Worm (Caenorhabditis elegans): ENCODE data around the gene pqn-62.

The pqn-62 gene

DNA sequence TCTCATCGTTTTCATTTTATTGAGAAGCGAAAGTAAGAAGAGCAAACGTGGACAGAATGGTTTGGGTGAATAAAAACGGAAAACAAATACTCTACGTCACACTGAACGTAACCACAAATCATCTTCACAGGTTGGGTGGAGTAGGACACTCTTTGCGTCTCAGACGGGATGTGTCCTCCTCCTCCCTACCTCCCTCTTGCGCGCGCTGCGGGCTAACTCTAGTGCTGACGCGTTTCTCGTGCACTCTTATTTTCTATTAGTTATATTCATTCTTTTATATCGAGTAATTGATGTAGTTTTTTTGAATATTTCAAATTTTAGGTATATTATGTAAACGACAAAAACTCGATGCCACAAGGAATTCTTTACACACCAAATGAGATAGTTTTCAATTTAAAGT, 48.1 kb downstream of the pqn-62 start, which contains the start of gene Y34B4A.7 (continued):
- TF ChIP-seq ztf-7 (tag; optimal IDR thresholded peaks at IDR 0.05) (peak; percentile 64), ctbp-1 (GFP tag; IDR thresholded peaks at IDR 0.05) (peak; percentile 57; the same call in 1 of the 2 replicates), T26A8.4 (GFP tag; IDR thresholded peaks at IDR 0.05) (peak; percentile 11; the same call in 1 of the 2 replicates), lin-39 (tag; optimal IDR thresholded peaks at IDR 0.05) (no peak)

- peak; percentile 63 for TF ChIP-seq aha-1 (tag)
- no peak for TF ChIP-seq nhr-41 (GFP tag; IDR thresholded peaks at IDR 0.05)
- no peak for TF ChIP-seq daf-12 (tag; optimal IDR thresholded peaks at IDR 0.05)
- no peak for TF ChIP-seq gei-8 (GFP tag; optimal IDR thresholded peaks at IDR 0.05)
- TF ChIP-seq lin-29 (GFP tag; IDR thresholded peaks at IDR 0.05), result no peak
- TF ChIP-seq R02D3.7 (tag; optimal IDR thresholded peaks at IDR 0.05), result no peak
Measured at ce11 chrX:5248754-5249153, 52.8 kb downstream of the pqn-62 start.

- TF ChIP-seq ama-1 (optimal IDR thresholded peaks at IDR 0.05) (no peak), unc-62 (GFP tag; optimal IDR thresholded peaks at IDR 0.05 in 1 of 2) (peak in 1 of 2 experiments; percentile 6), unc-62 (tag; optimal IDR thresholded peaks at IDR 0.05) (no peak)
Measured at ce11 chrX:5249603-5250002, 53.7 kb downstream of the pqn-62 start, which contains the start of gene Y34B4A.10. TSS of gene Y34B4A.10 (plus strand) at chrX:5249903.

DNA sequence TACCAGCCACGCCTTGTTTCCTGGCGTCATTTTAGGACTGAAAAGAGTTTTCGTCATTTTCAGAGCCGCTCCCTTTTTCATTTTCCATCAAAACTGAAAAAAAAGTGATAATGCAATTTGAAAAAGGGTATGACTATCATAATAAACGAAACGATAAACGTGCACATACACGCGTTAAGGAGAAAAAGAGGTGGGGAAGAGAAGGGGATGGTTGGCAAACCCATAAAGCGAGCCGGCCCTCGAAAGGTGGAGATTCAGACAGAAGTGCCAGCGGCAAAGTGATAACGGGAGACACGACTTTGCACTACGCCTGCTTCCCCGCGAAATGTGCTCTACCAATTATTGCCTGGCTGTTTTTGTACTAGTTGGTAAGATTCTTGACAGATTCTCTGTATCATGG, 56.9 kb downstream of the pqn-62 start, which contains the start of gene nspg-14:
Gene nspg-14 (plus strand): TSS at position 250 of the 400 bp plus-strand sequence.
- no peak for TF ChIP-seq lin-29 (GFP tag; IDR thresholded peaks at IDR 0.05)
- no peak for TF ChIP-seq gei-8 (GFP tag; optimal IDR thresholded peaks at IDR 0.05)
- TF ChIP-seq ceh-62 (tag; optimal IDR thresholded peaks at IDR 0.05), result no peak
- TF ChIP-seq ceh-82 (tag; optimal IDR thresholded peaks at IDR 0.05), result no peak
- TF ChIP-seq lin-1 (GFP tag; IDR thresholded peaks at IDR 0.05), result peak; percentile 69; the same call in 1 of the 2 replicates
- TF ChIP-seq mes-2 (tag; optimal IDR thresholded peaks at IDR 0.05; ENCODE audit: poor library complexity, severe bottlenecking), result peak; percentile 41
- peak; percentile 75 for TF ChIP-seq hlh-11 (tag; optimal IDR thresholded peaks at IDR 0.05)
- no peak for TF ChIP-seq Y75B8A.6 (GFP tag; IDR thresholded peaks at IDR 0.05)
- peak; percentile 36 for TF ChIP-seq mxl-3 (GFP tag; optimal IDR thresholded peaks at IDR 0.05)
- no peak for TF ChIP-seq skn-1 (tag; optimal IDR thresholded peaks at IDR 0.05)
- TF ChIP-seq spr-1 (tag; optimal IDR thresholded peaks at IDR 0.05), result peak; percentile 31
- TF ChIP-seq lin-39 (tag; optimal IDR thresholded peaks at IDR 0.05), result no peak
- peak; percentile 2 for TF ChIP-seq hlh-30 (tag; optimal IDR thresholded peaks at IDR 0.05; ENCODE audit: insufficient read depth)
- TF ChIP-seq D1046.2 (GFP tag; IDR thresholded peaks at IDR 0.05), result no peak
- no peak for TF ChIP-seq ceh-20 (GFP tag; IDR thresholded peaks at IDR 0.05)
- no peak for TF ChIP-seq unc-130 (GFP tag; optimal IDR thresholded peaks at IDR 0.05)
- TF ChIP-seq nhr-11 (tag; optimal IDR thresholded peaks at IDR 0.05), result no peak
- TF ChIP-seq egl-27 (tag; optimal IDR thresholded peaks at IDR 0.05), result no peak
- TF ChIP-seq jun-1 (tag; optimal IDR thresholded peaks at IDR 0.05), result no peak
- TF ChIP-seq daf-16 (GFP tag; optimal IDR thresholded peaks at IDR 0.05), result no peak
- peak; percentile 69 for TF ChIP-seq daf-16 (tag; optimal IDR thresholded peaks at IDR 0.05)
- no peak for TF ChIP-seq lin-15B (tag; optimal IDR thresholded peaks at IDR 0.05)
- no peak for TF ChIP-seq ZK546.5 (tag; optimal IDR thresholded peaks at IDR 0.05)
- TF ChIP-seq mdt-29 (GFP tag; IDR thresholded peaks at IDR 0.05), result no peak
- TF ChIP-seq ama-1 (optimal IDR thresholded peaks at IDR 0.05), result no peak
- TF ChIP-seq madf-5 (GFP tag; IDR thresholded peaks at IDR 0.05), result no peak
- TF ChIP-seq zip-2 (tag; optimal IDR thresholded peaks at IDR 0.05), result no peak
- TF ChIP-seq php-3 (GFP tag; IDR thresholded peaks at IDR 0.05), result peak; percentile 69
- TF ChIP-seq hmg-1.1 (GFP tag; IDR thresholded peaks at IDR 0.05), result no peak
- TF ChIP-seq attf-4 (tag; optimal IDR thresholded peaks at IDR 0.05), result no peak
- no peak for TF ChIP-seq unc-39 (tag; optimal IDR thresholded peaks at IDR 0.05)
- 0 out of 2 replicates have a peak, but pooled peaks have one; percentile 12 for TF ChIP-seq tra-1 (GFP tag; IDR thresholded peaks at IDR 0.05)
- no peak for TF ChIP-seq hif-1 (tag; optimal IDR thresholded peaks at IDR 0.05)
- TF ChIP-seq dpl-1 (GFP tag; optimal IDR thresholded peaks at IDR 0.05), result no peak
- TF ChIP-seq nhr-28 (tag; optimal IDR thresholded peaks at IDR 0.05), result peak; percentile 73
- TF ChIP-seq dmd-6 (GFP tag; IDR thresholded peaks at IDR 0.05), result peak; percentile 74
- no peak for TF ChIP-seq zip-11 (GFP tag; IDR thresholded peaks at IDR 0.05)
- no peak for TF ChIP-seq F26F4.8 (GFP tag; conservative IDR thresholded peaks at IDR 0.05)
